Fruit fly (Drosophila melanogaster): Measurements from ENCODE around the gene CG32228.
A peak's percentile ranks its signal among the peaks of the same experiment; 100 is the strongest.

Gene CG32228

DNA sequence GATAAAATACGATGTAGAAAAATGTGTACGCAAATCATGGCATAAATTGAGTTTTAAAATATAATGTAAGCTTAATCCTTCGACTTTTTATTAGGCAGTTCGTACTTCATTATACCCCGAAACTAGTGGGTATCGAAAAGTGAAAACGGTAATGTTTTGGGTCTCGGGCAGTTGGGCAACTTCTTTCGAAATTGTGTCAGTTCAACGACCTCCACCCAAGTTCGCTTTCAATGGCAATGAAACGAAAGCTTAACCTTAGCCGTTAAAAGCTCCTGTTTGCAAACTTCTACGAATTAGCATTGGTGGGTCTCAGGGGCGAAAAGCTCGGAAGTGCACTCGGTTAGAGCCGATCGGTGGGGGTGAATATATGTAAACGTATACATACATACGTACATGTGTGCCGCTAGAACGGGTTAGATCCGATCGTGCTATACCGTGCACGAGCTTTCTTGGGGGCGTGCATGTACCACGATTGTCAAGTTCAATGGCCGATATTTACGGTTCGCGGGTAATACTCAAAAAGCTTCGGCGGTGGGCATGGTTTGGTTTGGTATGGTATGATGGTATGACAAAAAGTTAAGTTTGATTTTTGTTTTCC lies 35.3 kb upstream of the CG32228 start:
- peak; percentile 70 for TF ChIP-seq ovo (GFP tag; optimal IDR thresholded peaks at IDR 0.05)
- no peak for TF ChIP-seq cnc (optimal IDR thresholded peaks at IDR 0.05)
- TF ChIP-seq Crg-1 (GFP tag; optimal IDR thresholded peaks at IDR 0.05) = no peak
- TF ChIP-seq tj (GFP tag; optimal IDR thresholded peaks at IDR 0.05) = no peak
- TF ChIP-seq CG11617 (GFP tag; optimal IDR thresholded peaks at IDR 0.05) = no peak
- no peak for TF ChIP-seq CG7101 (tag; optimal IDR thresholded peaks at IDR 0.05)
- TF ChIP-seq Mnt (GFP tag; optimal IDR thresholded peaks at IDR 0.05) = peak; percentile 57
- TF ChIP-seq CG33017 (tag; optimal IDR thresholded peaks at IDR 0.05) = peak; percentile 33
- no peak for TF ChIP-seq Hr96 (GFP tag; optimal IDR thresholded peaks at IDR 0.05)
- TF ChIP-seq CG12768 (GFP tag; optimal IDR thresholded peaks at IDR 0.05) = peak; percentile 49
- no peak for TF ChIP-seq CG1620 (GFP tag; optimal IDR thresholded peaks at IDR 0.05)
- TF ChIP-seq CG14711 (tag; optimal IDR thresholded peaks at IDR 0.05) = no peak
- peak; percentile 46 for TF ChIP-seq pad (GFP tag; optimal IDR thresholded peaks at IDR 0.05)
- TF ChIP-seq toe (GFP tag; optimal IDR thresholded peaks at IDR 0.05) = peak; percentile 1
- TF ChIP-seq Clk (GFP tag; optimal IDR thresholded peaks at IDR 0.05) = no peak
- TF ChIP-seq cic (GFP tag; optimal IDR thresholded peaks at IDR 0.05) = peak; percentile 85
- TF ChIP-seq CG7045 (GFP tag; optimal IDR thresholded peaks at IDR 0.05) = no peak
- TF ChIP-seq bab1 (GFP tag; optimal IDR thresholded peaks at IDR 0.05) = peak; percentile 33
- no peak for TF ChIP-seq CG5204 (GFP tag; optimal IDR thresholded peaks at IDR 0.05)
- no peak for TF ChIP-seq kay (GFP tag; ENCODE audit: borderline replicate concordance)

DNA sequence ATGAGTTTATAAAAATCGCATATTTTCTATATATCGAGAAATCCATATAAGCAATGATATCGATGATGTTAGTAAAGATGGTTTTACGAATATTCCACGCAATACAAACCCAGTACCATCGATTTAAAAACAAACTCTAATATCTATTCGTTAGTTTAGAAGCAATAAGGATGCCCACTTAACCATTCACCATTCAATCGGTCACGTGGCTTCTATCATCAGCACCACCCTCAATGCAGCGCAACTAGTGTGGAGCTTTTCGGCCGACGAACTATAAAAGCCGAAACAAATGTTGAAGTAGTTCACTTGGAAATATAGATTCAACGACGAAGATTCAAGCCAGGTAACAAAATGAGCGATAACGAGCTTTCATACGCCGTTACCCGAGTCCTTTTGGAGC lies 34.2 kb upstream of the CG32228 start, which contains the start of gene CG13813:
Gene CG13813 (plus strand): TSS at position 301 of the 400 bp plus-strand sequence.
- TF ChIP-seq pad (GFP tag; optimal IDR thresholded peaks at IDR 0.05) = no peak

DNA sequence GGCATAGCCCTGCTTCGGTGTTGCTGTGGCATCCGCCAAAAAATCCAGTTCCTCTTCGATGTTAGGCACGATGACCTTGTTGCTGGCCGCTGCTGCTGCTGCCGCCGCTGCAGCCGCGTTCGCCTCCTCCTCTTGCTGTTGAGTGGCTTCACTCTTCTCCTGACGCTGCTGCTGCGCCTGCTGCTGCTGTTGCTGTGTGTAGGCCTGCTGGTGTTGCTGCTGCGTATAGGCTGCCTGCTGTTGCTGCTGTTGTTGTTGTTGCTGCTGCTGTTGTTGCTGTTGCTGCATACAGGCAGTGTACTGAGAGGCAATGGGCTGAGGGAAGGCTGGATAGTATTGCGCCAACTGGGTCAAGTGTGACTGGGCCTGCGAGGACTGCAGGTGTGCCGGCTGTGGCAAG lies 28.4 kb upstream of the CG32228 start:
- no peak for TF ChIP-seq bab1 (GFP tag; optimal IDR thresholded peaks at IDR 0.05)
- TF ChIP-seq ovo (GFP tag; optimal IDR thresholded peaks at IDR 0.05) = no peak
- no peak for TF ChIP-seq CG11617 (GFP tag; optimal IDR thresholded peaks at IDR 0.05)
- no peak for TF ChIP-seq CG7101 (tag; optimal IDR thresholded peaks at IDR 0.05)
- no peak for TF ChIP-seq cic (GFP tag; optimal IDR thresholded peaks at IDR 0.05)
- no peak for TF ChIP-seq Mnt (GFP tag; optimal IDR thresholded peaks at IDR 0.05)
- no peak for TF ChIP-seq cnc (optimal IDR thresholded peaks at IDR 0.05)
- no peak for TF ChIP-seq toe (GFP tag; optimal IDR thresholded peaks at IDR 0.05)
- no peak for TF ChIP-seq tj (GFP tag; optimal IDR thresholded peaks at IDR 0.05)

DNA sequence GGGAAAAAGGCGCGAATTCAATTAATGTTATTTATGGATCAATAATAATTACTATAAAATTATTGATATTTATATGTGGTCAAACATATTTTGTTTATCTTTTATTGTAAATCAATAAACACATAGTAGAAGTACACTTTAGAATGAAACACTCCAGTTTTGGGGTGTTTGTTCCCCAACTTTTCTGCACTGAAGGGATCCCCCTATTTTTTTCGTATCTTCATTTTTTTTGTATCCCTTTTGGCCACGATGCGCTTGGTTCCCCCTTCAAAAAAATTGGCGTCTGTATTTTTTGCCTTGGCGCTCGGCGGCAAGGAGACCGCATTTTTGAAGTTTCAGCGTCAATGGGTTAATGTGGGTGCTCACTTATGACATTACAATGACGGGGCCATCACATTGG lies 24.9 kb upstream of the CG32228 start, which contains the start of gene Clc:
Gene Clc (plus strand): TSS at position 301 of the 400 bp plus-strand sequence.
- TF ChIP-seq CG7101 (tag; optimal IDR thresholded peaks at IDR 0.05) = no peak
- no peak for TF ChIP-seq kay (GFP tag; ENCODE audit: borderline replicate concordance)
- no peak for TF ChIP-seq toe (GFP tag; optimal IDR thresholded peaks at IDR 0.05)
- TF ChIP-seq cnc (optimal IDR thresholded peaks at IDR 0.05) = no peak
- TF ChIP-seq bab1 (GFP tag; optimal IDR thresholded peaks at IDR 0.05) = no peak
- TF ChIP-seq CG33017 (tag; optimal IDR thresholded peaks at IDR 0.05) = no peak
- no peak for TF ChIP-seq pad (GFP tag; optimal IDR thresholded peaks at IDR 0.05)
- TF ChIP-seq CG7045 (GFP tag; optimal IDR thresholded peaks at IDR 0.05) = no peak
- TF ChIP-seq Mnt (GFP tag; optimal IDR thresholded peaks at IDR 0.05) = no peak
- TF ChIP-seq CG1620 (GFP tag; optimal IDR thresholded peaks at IDR 0.05) = no peak

dm6 chr3L:20241163-20241970 lies 24.2 kb upstream of the CG32228 start, which contains the start of the genes CG6951 and CG17233:
TSS of gene CG6951 (plus strand) at chr3L:20241267.
TSS of gene CG17233 (minus strand) at chr3L:20241903.
- TF ChIP-seq toe (GFP tag; optimal IDR thresholded peaks at IDR 0.05) = peak; percentile 19
- no peak for TF ChIP-seq CG5204 (GFP tag; optimal IDR thresholded peaks at IDR 0.05)
- no peak for TF ChIP-seq cic (GFP tag; optimal IDR thresholded peaks at IDR 0.05)
- TF ChIP-seq bab1 (GFP tag; optimal IDR thresholded peaks at IDR 0.05) = peak; percentile 26
- TF ChIP-seq Mnt (GFP tag; optimal IDR thresholded peaks at IDR 0.05) = peak; percentile 38
- no peak for TF ChIP-seq CG12768 (GFP tag; optimal IDR thresholded peaks at IDR 0.05)
- TF ChIP-seq Hr96 (GFP tag; optimal IDR thresholded peaks at IDR 0.05) = peak; percentile 34
- TF ChIP-seq CG14711 (tag; optimal IDR thresholded peaks at IDR 0.05) = no peak

- peak; percentile 66 for TF ChIP-seq CG12768 (GFP tag; optimal IDR thresholded peaks at IDR 0.05)
- TF ChIP-seq Mnt (GFP tag; optimal IDR thresholded peaks at IDR 0.05) = peak; percentile 17
- peak; percentile 1 for TF ChIP-seq bab1 (GFP tag; optimal IDR thresholded peaks at IDR 0.05)
- TF ChIP-seq cnc (optimal IDR thresholded peaks at IDR 0.05) = no peak
- peak; percentile 47 for TF ChIP-seq Clk (GFP tag; optimal IDR thresholded peaks at IDR 0.05)
- TF ChIP-seq Crg-1 (GFP tag; optimal IDR thresholded peaks at IDR 0.05) = peak; percentile 40
- peak; percentile 12 for TF ChIP-seq CG1620 (GFP tag; optimal IDR thresholded peaks at IDR 0.05)
- peak; percentile 68 for TF ChIP-seq CG14711 (tag; optimal IDR thresholded peaks at IDR 0.05)
- TF ChIP-seq ovo (GFP tag; optimal IDR thresholded peaks at IDR 0.05) = peak; percentile 36
- peak; percentile 52 for TF ChIP-seq CG5204 (GFP tag; optimal IDR thresholded peaks at IDR 0.05)
- TF ChIP-seq CG7045 (GFP tag; optimal IDR thresholded peaks at IDR 0.05) = peak; percentile 57
- peak; percentile 78 for TF ChIP-seq CG11617 (GFP tag; optimal IDR thresholded peaks at IDR 0.05)
- TF ChIP-seq cic (GFP tag; optimal IDR thresholded peaks at IDR 0.05) = no peak
- TF ChIP-seq pad (GFP tag; optimal IDR thresholded peaks at IDR 0.05) = peak; percentile 60
- TF ChIP-seq kay (GFP tag; ENCODE audit: borderline replicate concordance) = peak; percentile 82
- TF ChIP-seq CG33017 (tag; optimal IDR thresholded peaks at IDR 0.05) = peak; percentile 50
- TF ChIP-seq toe (GFP tag; optimal IDR thresholded peaks at IDR 0.05) = peak; percentile 51
- peak; percentile 34 for TF ChIP-seq tj (GFP tag; optimal IDR thresholded peaks at IDR 0.05)
- TF ChIP-seq CG7101 (tag; optimal IDR thresholded peaks at IDR 0.05) = peak; percentile 70
- TF ChIP-seq Hr96 (GFP tag; optimal IDR thresholded peaks at IDR 0.05) = peak; percentile 17
These were observed 23.3 kb upstream of the CG32228 start for dm6 chr3L:20241987-20242982.
